Fruit fly (Drosophila melanogaster) whole organism, embryonic: ENCODE results near the gene hry.
A peak's percentile ranks its signal among the peaks of the same experiment; 100 is the strongest.

ENCODE experiments used
- Aef1 ChIP-seq: fragments of 200-800 bp; sonication (Bioruptor generic); IDR thresholded peaks from 3 replicates; pipeline ENCODE4 v1.3.6; 2022; ENCODE audit warnings: missing biosample characterization, missing genetic modification characterization
- Bteb2 ChIP-seq: fragments of 200-800 bp; sonication (Bioruptor generic); optimal IDR thresholded peaks from 2 replicates; lab custom pipeline; 2016; ENCODE audit warnings: missing biosample characterization, missing genetic modification characterization
- CG10267 ChIP-seq: fragments of 200-800 bp; sonication (Bioruptor generic); optimal IDR thresholded peaks from 2 replicates; lab custom pipeline; 2018; ENCODE audit warnings: missing biosample characterization, mild to moderate bottlenecking, missing genetic modification characterization, moderate library complexity
- CG11696 ChIP-seq: fragments of 200-800 bp; sonication (Bioruptor generic); IDR thresholded peaks from 2 replicates; pipeline ENCODE4 v1.3.6; 2022; ENCODE audit warnings: missing biosample characterization, missing genetic modification characterization
- CG12104 ChIP-seq: fragments of 200-800 bp; sonication (Bioruptor generic); optimal IDR thresholded peaks from 3 replicates; lab custom pipeline; 2016; ENCODE audit warnings: missing biosample characterization, missing genetic modification characterization
- CG13775 ChIP-seq: fragments of 200-800 bp; sonication (Bioruptor generic); optimal IDR thresholded peaks from 3 replicates; lab custom pipeline; 2017; ENCODE audit warnings: missing biosample characterization, mild to moderate bottlenecking, missing genetic modification characterization
- CG1603 ChIP-seq: fragments of 200-800 bp; sonication (Bioruptor generic); optimal IDR thresholded peaks from 2 replicates; lab custom pipeline; 2019; ENCODE audit warnings: missing biosample characterization, mild to moderate bottlenecking, missing genetic modification characterization, moderate library complexity
- CG16815 ChIP-seq: fragments of 200-800 bp; sonication (Bioruptor generic); optimal IDR thresholded peaks from 3 replicates; lab custom pipeline; 2017; ENCODE audit warnings: missing biosample characterization, mild to moderate bottlenecking, missing genetic modification characterization
- CG16863 ChIP-seq: fragments of 200-800 bp; sonication (Bioruptor generic); optimal IDR thresholded peaks from 3 replicates; lab custom pipeline; 2016; ENCODE audit warnings: missing biosample characterization, missing genetic modification characterization
- CG2678 ChIP-seq: fragments of 200-800 bp; sonication (Bioruptor generic); optimal IDR thresholded peaks from 3 replicates; lab custom pipeline; 2019; ENCODE audit warnings: missing biosample characterization, mild to moderate bottlenecking, missing genetic modification characterization, moderate library complexity
- CG31441 ChIP-seq: fragments of 200-800 bp; sonication (Bioruptor generic); IDR thresholded peaks from 2 replicates; pipeline ENCODE4 v1.3.6; 2022; ENCODE audit warnings: missing biosample characterization, missing genetic modification characterization
- CG32772 ChIP-seq: fragments of 200-800 bp; sonication (Bioruptor generic); IDR thresholded peaks from 2 replicates; pipeline ENCODE4 v1.3.6; 2022; ENCODE audit warnings: missing biosample characterization, missing genetic modification characterization
- CG34422 ChIP-seq: fragments of 200-800 bp; sonication (Bioruptor generic); IDR thresholded peaks from 3 replicates; pipeline ENCODE4 v1.3.6; 2022; ENCODE audit warnings: missing biosample characterization, missing genetic modification characterization
- CG3847 ChIP-seq: fragments of 200-800 bp; sonication (Bioruptor generic); IDR thresholded peaks from 2 replicates; pipeline ENCODE4 v1.3.6; 2022; ENCODE audit warnings: missing biosample characterization, missing genetic modification characterization
- CG4360 ChIP-seq: fragments of 200-800 bp; sonication (Bioruptor generic); IDR thresholded peaks from 2 replicates; pipeline ENCODE4 v1.3.6; 2022; ENCODE audit warnings: missing biosample characterization, missing genetic modification characterization
- CG4617 ChIP-seq: fragments of 200-800 bp; sonication (Bioruptor generic); optimal IDR thresholded peaks from 3 replicates; lab custom pipeline; 2016; ENCODE audit warnings: missing biosample characterization, missing genetic modification characterization, borderline replicate concordance
- CG8089 ChIP-seq: fragments of 200-800 bp; sonication (Bioruptor generic); optimal IDR thresholded peaks from 3 replicates; lab custom pipeline; 2016; ENCODE audit warnings: missing biosample characterization, missing genetic modification characterization
- D19B ChIP-seq: fragments of 200-800 bp; sonication (Bioruptor generic); optimal IDR thresholded peaks from 2 replicates; lab custom pipeline; 2017; ENCODE audit warnings: missing biosample characterization, mild to moderate bottlenecking, missing genetic modification characterization
- Dad ChIP-seq: fragments of 200-800 bp; sonication (Bioruptor generic); optimal IDR thresholded peaks from 3 replicates; lab custom pipeline; 2016; ENCODE audit warnings: missing biosample characterization, missing genetic modification characterization
- Hand ChIP-seq: fragments of 200-800 bp; sonication (Bioruptor generic); optimal IDR thresholded peaks from 2 replicates; lab custom pipeline; 2017; ENCODE audit warnings: mild to moderate bottlenecking, missing biosample characterization, missing genetic modification reagents, missing genetic modification characterization
- MTF-1 ChIP-seq: fragments of 200-800 bp; sonication (Bioruptor generic); optimal IDR thresholded peaks from 2 replicates; lab custom pipeline; 2018; ENCODE audit warnings: missing biosample characterization, mild to moderate bottlenecking, missing genetic modification characterization, borderline replicate concordance
- Myb ChIP-seq: fragments of 200-800 bp; sonication (Bioruptor generic); optimal IDR thresholded peaks from 2 replicates; lab custom pipeline; 2016; ENCODE audit warnings: missing biosample characterization, missing genetic modification characterization
- Oaz ChIP-seq: fragments of 200-800 bp; sonication (Bioruptor generic); IDR thresholded peaks from 2 replicates; pipeline ENCODE4 v1.3.6; 2022; ENCODE audit warnings: missing biosample characterization, missing genetic modification characterization
- Pdp1 ChIP-seq, 2 experiments: fragments of 200-800 bp; sonication (Bioruptor generic); optimal IDR thresholded peaks; 3 replicates each; lab custom pipeline; 2016; ENCODE audit warnings: missing biosample characterization in 2 of 2, missing genetic modification characterization in 2 of 2, mild to moderate bottlenecking in 1 of 2, moderate library complexity in 1 of 2
- Ravus ChIP-seq: fragments of 200-800 bp; sonication (Bioruptor generic); IDR thresholded peaks from 2 replicates; pipeline ENCODE4 v1.3.6; 2022; ENCODE audit warnings: missing biosample characterization, missing genetic modification characterization
- Side ChIP-seq: fragments of 200-800 bp; sonication (Bioruptor generic); optimal IDR thresholded peaks from 2 replicates; lab custom pipeline; 2016; ENCODE audit warnings: missing biosample characterization, missing genetic modification characterization
- al ChIP-seq: fragments of 200-800 bp; sonication (Bioruptor generic); IDR thresholded peaks from 2 replicates; pipeline ENCODE4 v1.3.6; 2022; ENCODE audit warnings: missing biosample characterization, missing genetic modification characterization
- ash1 ChIP-seq: fragments of 200-800 bp; sonication (Bioruptor generic); optimal IDR thresholded peaks from 2 replicates; lab custom pipeline; 2018; ENCODE audit warnings: missing biosample characterization, mild to moderate bottlenecking, missing genetic modification characterization
- chif ChIP-seq, 2 experiments: fragments of 200-800 bp; sonication (Bioruptor generic); optimal IDR thresholded peaks; 3 replicates each; lab custom pipeline; 2016; ENCODE audit warnings: missing biosample characterization in 2 of 2, missing genetic modification characterization in 2 of 2
- corto ChIP-seq: fragments of 200-800 bp; sonication (Bioruptor generic); optimal IDR thresholded peaks from 2 replicates; lab custom pipeline; 2016; ENCODE audit warnings: missing biosample characterization, mild to moderate bottlenecking, missing genetic modification characterization, moderate library complexity
- danr ChIP-seq: fragments of 200-800 bp; sonication (Bioruptor generic); IDR thresholded peaks from 2 replicates; pipeline ENCODE4 v1.3.6; 2022; ENCODE audit warnings: missing biosample characterization, missing genetic modification characterization
- dati ChIP-seq: fragments of 200-800 bp; sonication (Bioruptor generic); IDR thresholded peaks from 2 replicates; pipeline ENCODE4 v1.3.6; 2022; ENCODE audit warnings: missing biosample characterization, missing genetic modification characterization
- eyg ChIP-seq: fragments of 200-800 bp; sonication (Bioruptor generic); optimal IDR thresholded peaks from 3 replicates; lab custom pipeline; 2016; ENCODE audit warnings: missing biosample characterization, missing genetic modification characterization
- gce ChIP-seq: fragments of 200-800 bp; sonication (Bioruptor generic); IDR thresholded peaks from 3 replicates; pipeline ENCODE4 v1.3.6; 2022; ENCODE audit warnings: missing biosample characterization, missing genetic modification characterization
- gt ChIP-seq: fragments of 200-800 bp; sonication (Bioruptor generic); IDR thresholded peaks from 2 replicates; pipeline ENCODE4 v1.3.6; 2022; ENCODE audit warnings: missing biosample characterization, missing genetic modification characterization
- hb ChIP-seq: fragments of 200-800 bp; sonication (Bioruptor generic); IDR thresholded peaks from 3 replicates; pipeline ENCODE4 v1.3.6; 2022; ENCODE audit warnings: missing biosample characterization, missing genetic modification characterization; ENCODE audit not compliant: partially characterized antibody
- hkb ChIP-seq, 2 experiments: fragments of 200-800 bp in 1 of 2; fragments of >200 bp in 1 of 2; sonication (Bioruptor generic) in 1 of 2; IDR thresholded peaks in 1 of 2; optimal IDR thresholded peaks in 1 of 2; 2 replicates each; pipeline versions ENCODE4 v1.3.6 to Lab custom; 2017 to 2022; ENCODE audit warnings: missing biosample characterization in 1 of 2, missing genetic modification characterization in 1 of 2
- lmd ChIP-seq: fragments of 200-800 bp; sonication (Bioruptor generic); IDR thresholded peaks from 2 replicates; pipeline ENCODE4 v1.3.6; 2022; ENCODE audit warnings: missing biosample characterization, missing genetic modification characterization
- luna ChIP-seq: fragments of 200-800 bp; sonication (Bioruptor generic); optimal IDR thresholded peaks from 2 replicates; lab custom pipeline; 2016; ENCODE audit warnings: missing biosample characterization, missing genetic modification characterization
- nerfin-1 ChIP-seq: fragments of 200-800 bp; sonication (Bioruptor generic); optimal IDR thresholded peaks from 3 replicates; lab custom pipeline; 2019; ENCODE audit warnings: missing biosample characterization, mild to moderate bottlenecking, missing genetic modification characterization, moderate library complexity
- nom ChIP-seq: fragments of 200-800 bp; sonication (Bioruptor generic); optimal IDR thresholded peaks from 2 replicates; lab custom pipeline; 2017; ENCODE audit warnings: missing biosample characterization, missing genetic modification characterization, mild to moderate bottlenecking, moderate library complexity, missing genetic modification reagents
- pros ChIP-seq: fragments of 200-800 bp; sonication (Bioruptor generic); optimal IDR thresholded peaks from 3 replicates; lab custom pipeline; 2019; ENCODE audit warnings: missing biosample characterization, mild to moderate bottlenecking, missing genetic modification characterization, moderate library complexity
- run ChIP-seq: fragments of 200-800 bp; sonication (Bioruptor generic); optimal IDR thresholded peaks from 3 replicates; lab custom pipeline; 2018; ENCODE audit warnings: missing biosample characterization, mild to moderate bottlenecking, missing genetic modification characterization
- slp2 ChIP-seq: fragments of 200-800 bp; sonication (Bioruptor generic); optimal IDR thresholded peaks from 2 replicates; lab custom pipeline; 2016; ENCODE audit warnings: missing biosample characterization, missing genetic modification characterization
- sna ChIP-seq: fragments of 200-800 bp; sonication (Bioruptor generic); IDR thresholded peaks from 2 replicates; pipeline ENCODE4 v1.3.6; 2022; ENCODE audit warnings: missing biosample characterization, missing genetic modification characterization; ENCODE audit not compliant: partially characterized antibody
- so ChIP-seq: fragments of 200-800 bp; sonication (Bioruptor generic); IDR thresholded peaks from 3 replicates; pipeline ENCODE4 v1.3.6; 2022; ENCODE audit warnings: missing biosample characterization, missing genetic modification characterization
- tin ChIP-seq: fragments of 200-800 bp; sonication (Bioruptor generic); optimal IDR thresholded peaks from 3 replicates; lab custom pipeline; 2016; ENCODE audit warnings: missing biosample characterization, missing genetic modification characterization
- tio ChIP-seq: fragments of 200-800 bp; sonication (Bioruptor generic); optimal IDR thresholded peaks from 2 replicates; lab custom pipeline; 2017; ENCODE audit warnings: missing biosample characterization, missing genetic modification characterization, inconsistent platforms
- toy ChIP-seq: fragments of 200-800 bp; sonication (Bioruptor generic); IDR thresholded peaks from 2 replicates; pipeline ENCODE4 v1.3.6; 2022; ENCODE audit warnings: missing biosample characterization, missing genetic modification characterization
- unc-4 ChIP-seq: fragments of 200-800 bp; sonication (Bioruptor generic); IDR thresholded peaks from 2 replicates; pipeline ENCODE4 v1.3.6; 2022; ENCODE audit warnings: missing biosample characterization, missing genetic modification characterization; ENCODE audit not compliant: partially characterized antibody
- vvl ChIP-seq: fragments of 200-800 bp; sonication (Bioruptor generic); IDR thresholded peaks from 2 replicates; pipeline ENCODE4 v1.3.6; 2022; ENCODE audit warnings: missing biosample characterization, missing genetic modification characterization

hry gene

DNA sequence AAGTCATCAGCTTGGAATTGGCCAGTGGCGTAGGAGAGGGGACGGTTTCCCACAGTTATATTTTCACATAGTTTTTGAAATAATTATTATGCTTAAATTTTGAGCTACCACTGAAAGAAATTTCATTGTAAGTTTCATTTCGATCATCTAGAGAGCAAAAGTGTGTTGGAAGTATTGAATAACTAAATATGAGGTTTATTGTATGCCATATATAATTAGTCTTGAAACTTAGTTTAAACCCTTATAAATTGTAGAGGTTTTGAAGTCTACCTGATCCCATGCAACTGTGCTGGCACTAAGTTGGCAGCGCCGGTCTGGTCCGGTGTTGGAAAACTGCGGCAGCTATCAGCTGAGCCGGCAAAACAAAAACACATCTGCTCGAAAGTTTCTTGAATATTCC lies 45.6 kb downstream of the hry start, which contains the start of the genes CG32022 and CG6511 (continued):
- peak; percentile 48 for TF ChIP-seq hkb (optimal IDR thresholded peaks at IDR 0.05; lab: Kevin White, UChicago)
- TF ChIP-seq hkb (GFP tag; IDR thresholded peaks at IDR 0.05; lab: Robert Waterston, UW): peak; percentile 95
- peak; percentile 96 for TF ChIP-seq al (GFP tag; lab: Robert Waterston, UW)
- TF ChIP-seq CG13775 (GFP tag; lab: Kevin White, UChicago): peak; percentile 98
- peak; percentile 97 for TF ChIP-seq slp2 (GFP tag; lab: Kevin White, UChicago)
- TF ChIP-seq ash1 (GFP tag; lab: Kevin White, UChicago): peak; percentile 48
- TF ChIP-seq CG1603: peak; percentile 89
- TF ChIP-seq CG3847 (GFP tag; lab: Robert Waterston, UW): peak; percentile 98
- peak; percentile 95 for TF ChIP-seq eyg
- peak; percentile 89 for TF ChIP-seq gce (GFP tag; lab: Robert Waterston, UW)
- TF ChIP-seq unc-4: no peak
- TF ChIP-seq CG2678: peak; percentile 98
- TF ChIP-seq Myb (GFP tag; lab: Kevin White, UChicago): peak; percentile 88
- TF ChIP-seq CG31441 (GFP tag; lab: Robert Waterston, UW): peak; percentile 94
- peak; percentile 97 for TF ChIP-seq CG16863 (GFP tag; lab: Kevin White, UChicago)
- peak; percentile 95 for TF ChIP-seq CG8089 (GFP tag; lab: Kevin White, UChicago)
- peak; percentile 86 for TF ChIP-seq run
- TF ChIP-seq lmd (GFP tag; lab: Robert Waterston, UW): peak; percentile 97
- TF ChIP-seq pros (GFP tag; lab: Kevin White, UChicago): peak; percentile 66
- no peak; the same call in 1 of the 2 replicates for TF ChIP-seq dati (GFP tag; lab: Robert Waterston, UW)
- peak; percentile 89 for TF ChIP-seq nom (GFP tag; lab: Kevin White, UChicago)
- peak; percentile 98 for TF ChIP-seq CG10267
- TF ChIP-seq Dad (GFP tag; lab: Kevin White, UChicago): peak; percentile 98
- no peak for TF ChIP-seq hb (GFP tag; lab: Robert Waterston, UW)
- peak; percentile 94 for TF ChIP-seq luna (GFP tag; lab: Kevin White, UChicago)
- peak; percentile 97 for TF ChIP-seq Aef1 (GFP tag; lab: Robert Waterston, UW)
- peak; percentile 95 for TF ChIP-seq D19B (GFP tag; lab: Kevin White, UChicago)
- peak; percentile 97 for TF ChIP-seq tio (GFP tag; lab: Kevin White, UChicago)
- peak; percentile 92 for TF ChIP-seq danr (GFP tag; lab: Robert Waterston, UW)
- peak; percentile 94 for TF ChIP-seq so (GFP tag; lab: Robert Waterston, UW)
- TF ChIP-seq CG4617: peak; percentile 96
- peak; percentile 89 for TF ChIP-seq gt (GFP tag; lab: Robert Waterston, UW)
- TF ChIP-seq CG4360 (GFP tag; lab: Robert Waterston, UW): peak; percentile 55
- TF ChIP-seq CG11696 (GFP tag; lab: Robert Waterston, UW): peak; percentile 86
- peak; percentile 95 for TF ChIP-seq vvl (GFP tag; lab: Robert Waterston, UW)
- TF ChIP-seq Oaz (GFP tag; lab: Robert Waterston, UW): peak; percentile 92
- TF ChIP-seq Side (GFP tag; lab: Kevin White, UChicago): peak; percentile 96
- TF ChIP-seq CG34422 (GFP tag; lab: Robert Waterston, UW): peak; percentile 97
- TF ChIP-seq sna: no peak
- TF ChIP-seq chif (GFP tag; optimal IDR thresholded peaks at IDR 0.05; lab: Kevin White, UChicago): peak; percentile 98
- TF ChIP-seq CG32772 (GFP tag; lab: Robert Waterston, UW): peak; percentile 94
- peak; percentile 98 for TF ChIP-seq tin (GFP tag; lab: Kevin White, UChicago)
- TF ChIP-seq corto (GFP tag; lab: Kevin White, UChicago): peak; percentile 75
- TF ChIP-seq Bteb2 (GFP tag; lab: Kevin White, UChicago): peak; percentile 97
- peak; percentile 80 for TF ChIP-seq MTF-1 (GFP tag; lab: Kevin White, UChicago)
- peak; percentile 99 for TF ChIP-seq CG16815 (GFP tag; lab: Kevin White, UChicago)
- TF ChIP-seq Ravus (GFP tag; lab: Robert Waterston, UW): peak; percentile 81
- TF ChIP-seq Pdp1 (GFP tag; optimal IDR thresholded peaks at IDR 0.05; lab: Kevin White, UChicago): peak; percentile 95 to 98
- TF ChIP-seq CG12104 (GFP tag; lab: Kevin White, UChicago): peak; percentile 95
- TF ChIP-seq Hand (GFP tag; lab: Kevin White, UChicago): peak; percentile 91
- TF ChIP-seq nerfin-1: peak; percentile 96
- peak; percentile 90 for TF ChIP-seq toy
